Worm (Caenorhabditis elegans) whole organism, L2 larva: ENCODE data around the gene fut-4.

Source experiments
- nhr-11 ChIP-seq: fragments of 150-350 bp; optimal IDR thresholded peaks from 2 replicates; lab custom pipeline; 2014; ENCODE audit warnings: missing biosample characterization, missing genetic modification characterization
- unc-62 ChIP-seq: fragments of 150-350 bp; optimal IDR thresholded peaks from 2 replicates; lab custom pipeline; 2014; ENCODE audit warnings: missing biosample characterization, missing genetic modification reagents, missing genetic modification characterization

ce11 chrII:2856114-2856513 is 33.8 kb upstream of the fut-4 start:
- TF ChIP-seq nhr-11: no peak
- no peak for TF ChIP-seq unc-62 (GFP tag; lab: Kevin White, UChicago)
